Fruit fly (Drosophila melanogaster) whole organism, wandering third instar larva: ENCODE measurements around the gene dx.
A peak's percentile ranks its signal among the peaks of the same experiment; 100 is the strongest.

ENCODE experiments used
- Abd-B ChIP-seq: fragments of >200 bp; optimal IDR thresholded peaks from 2 replicates; lab custom pipeline; 2017; ENCODE audit warnings: missing biosample characterization, missing genetic modification characterization
- CG32264 ChIP-seq: fragments of 200-800 bp; sonication (Bioruptor generic); optimal IDR thresholded peaks from 2 replicates; lab custom pipeline; 2016; ENCODE audit warnings: missing biosample characterization, missing genetic modification characterization
- CG9705 ChIP-seq: fragments of 200-800 bp; sonication (Bioruptor generic); optimal IDR thresholded peaks from 2 replicates; lab custom pipeline; 2018; ENCODE audit warnings: missing biosample characterization, mild to moderate bottlenecking, missing genetic modification characterization
- CrebA ChIP-seq: fragments of 200-800 bp; sonication (Bioruptor generic); optimal IDR thresholded peaks from 2 replicates; lab custom pipeline; 2016; ENCODE audit warnings: missing biosample characterization, mild to moderate bottlenecking, missing genetic modification characterization, borderline replicate concordance
- Dfd ChIP-seq: fragments of >200 bp; optimal IDR thresholded peaks from 2 replicates; lab custom pipeline; 2017; ENCODE audit warnings: missing biosample characterization, missing genetic modification characterization
- Dif ChIP-seq: fragments of 200-275, 200-300 bp; sonication (Bioruptor generic); optimal IDR thresholded peaks from 2 replicates; lab custom pipeline; 2018; ENCODE audit warnings: missing biosample characterization, missing genetic modification characterization; ENCODE audit not compliant: partially characterized antibody
- GATAd ChIP-seq: sonication (Bioruptor generic); optimal IDR thresholded peaks from 2 replicates; lab custom pipeline; 2016; ENCODE audit warnings: missing biosample characterization, missing genetic modification characterization
- HLH106 ChIP-seq: fragments of 200-800 bp; optimal IDR thresholded peaks from 3 replicates; lab custom pipeline; 2019; ENCODE audit warnings: missing biosample characterization, mild to moderate bottlenecking, missing genetic modification characterization, moderate library complexity
- Hnf4 ChIP-seq: fragments of 200-800 bp; sonication (Bioruptor generic); optimal IDR thresholded peaks from 2 replicates; lab custom pipeline; 2016; ENCODE audit warnings: missing biosample characterization, mild to moderate bottlenecking, missing genetic modification characterization
- Hr78 ChIP-seq: fragments of >200 bp; optimal IDR thresholded peaks from 2 replicates; lab custom pipeline; 2017; ENCODE audit warnings: missing biosample characterization, missing genetic modification characterization
- Hr83 ChIP-seq: fragments of 200-300 bp; sonication (Bioruptor generic); optimal IDR thresholded peaks from 2 replicates; lab custom pipeline; 2016; ENCODE audit warnings: missing biosample characterization, mild to moderate bottlenecking, missing genetic modification characterization, moderate library complexity; ENCODE audit not compliant: poor library complexity, severe bottlenecking
- Jra ChIP-seq: sonication (Bioruptor generic); optimal IDR thresholded peaks from 2 replicates; lab custom pipeline; 2016; ENCODE audit warnings: missing biosample characterization, missing genetic modification characterization
- Mio ChIP-seq: sonication (Bioruptor generic); optimal IDR thresholded peaks from 2 replicates; lab custom pipeline; 2016; ENCODE audit warnings: missing biosample characterization, missing genetic modification characterization
- Myc ChIP-seq: fragments of >200 bp; optimal IDR thresholded peaks from 2 replicates; lab custom pipeline; 2017
- N ChIP-seq: fragments of >200 bp; optimal IDR thresholded peaks from 2 replicates; lab custom pipeline; 2018; ENCODE audit warnings: missing biosample characterization, missing external identifiers, missing genetic modification characterization
- OdsH ChIP-seq: fragments of 200-800 bp; sonication (Bioruptor generic); optimal IDR thresholded peaks from 2 replicates; lab custom pipeline; 2016; ENCODE audit warnings: missing biosample characterization, mild to moderate bottlenecking, missing genetic modification characterization
- Rel ChIP-seq, 2 experiments: fragments of 200-800 bp; sonication (Bioruptor generic) in 1 of 2; optimal IDR thresholded peaks; 2 replicates in 1 of 2; 3 replicates in 1 of 2; lab custom pipeline; 2016 to 2019; ENCODE audit warnings: mild to moderate bottlenecking in 2 of 2, missing biosample characterization in 2 of 2, missing genetic modification characterization in 2 of 2, moderate library complexity in 1 of 2
- Sp1 ChIP-seq: fragments of 200-800 bp; sonication (Bioruptor generic); optimal IDR thresholded peaks from 3 replicates; lab custom pipeline; 2019; ENCODE audit warnings: missing biosample characterization, mild to moderate bottlenecking, missing genetic modification characterization, moderate library complexity
- Vsx2 ChIP-seq: fragments of 200-300, 225-300 bp; sonication (Bioruptor generic); optimal IDR thresholded peaks from 2 replicates; lab custom pipeline; 2018; ENCODE audit warnings: missing biosample characterization, missing genetic modification characterization; ENCODE audit not compliant: partially characterized antibody
- br ChIP-seq: fragments of 200-800 bp; sonication (Bioruptor generic); optimal IDR thresholded peaks from 2 replicates; lab custom pipeline; 2016; ENCODE audit warnings: missing biosample characterization, missing genetic modification characterization
- brk ChIP-seq: fragments of 200-800 bp; sonication (Bioruptor generic); optimal IDR thresholded peaks from 2 replicates; lab custom pipeline; 2016; ENCODE audit warnings: missing biosample characterization, mild to moderate bottlenecking, missing genetic modification characterization
- dl ChIP-seq, 2 experiments: fragments of 175-275, 200-275 bp in 1 of 2; fragments of 200-275 bp in 1 of 2; sonication (Bioruptor generic); optimal IDR thresholded peaks; lab custom pipeline; 2018; ENCODE audit warnings: mild to moderate bottlenecking in 2 of 2, missing biosample characterization in 2 of 2, missing genetic modification characterization in 2 of 2, moderate library complexity in 2 of 2; ENCODE audit not compliant: partially characterized antibody in 2 of 2, insufficient read depth in 1 of 2
- dmrt93B ChIP-seq: fragments of 200-800 bp; sonication (Bioruptor generic); optimal IDR thresholded peaks from 2 replicates; lab custom pipeline; 2018; ENCODE audit warnings: missing biosample characterization, mild to moderate bottlenecking, missing genetic modification characterization
- dsf ChIP-seq: sonication (Bioruptor generic); optimal IDR thresholded peaks from 2 replicates; lab custom pipeline; 2016; ENCODE audit warnings: missing biosample characterization, missing genetic modification characterization, borderline replicate concordance
- ey ChIP-seq: fragments of 200-800 bp; sonication (Bioruptor generic); optimal IDR thresholded peaks from 2 replicates; lab custom pipeline; 2016; ENCODE audit warnings: missing biosample characterization, missing genetic modification characterization
- foxo ChIP-seq, 2 experiments: fragments of 200-800 bp; sonication (Bioruptor generic); optimal IDR thresholded peaks; 2 replicates in 1 of 2; 3 replicates in 1 of 2; lab custom pipeline; 2016 to 2017; ENCODE audit warnings: missing biosample characterization in 2 of 2, missing genetic modification characterization in 2 of 2
- fru ChIP-seq: fragments of 200-800 bp; sonication (Bioruptor generic); optimal IDR thresholded peaks from 3 replicates; lab custom pipeline; 2016; ENCODE audit warnings: missing biosample characterization, mild to moderate bottlenecking, missing genetic modification characterization
- h ChIP-seq: fragments of 200-800 bp; sonication (Bioruptor generic); optimal IDR thresholded peaks from 3 replicates; lab custom pipeline; 2016; ENCODE audit warnings: missing biosample characterization, mild to moderate bottlenecking, missing genetic modification characterization
- jim ChIP-seq: fragments of 175-275, 200-325 bp; sonication (Bioruptor generic); optimal IDR thresholded peaks from 2 replicates; lab custom pipeline; 2016; ENCODE audit warnings: missing biosample characterization, mild to moderate bottlenecking, missing genetic modification characterization
- lola ChIP-seq: fragments of >200 bp; optimal IDR thresholded peaks from 2 replicates; lab custom pipeline; 2017; ENCODE audit warnings: missing biosample characterization, missing genetic modification characterization
- pan ChIP-seq: fragments of >200 bp; optimal IDR thresholded peaks from 2 replicates; lab custom pipeline; 2017
- psq ChIP-seq: fragments of 200-800 bp; sonication (Bioruptor generic); optimal IDR thresholded peaks from 3 replicates; lab custom pipeline; 2017; ENCODE audit warnings: missing biosample characterization, mild to moderate bottlenecking, missing genetic modification characterization, moderate library complexity
- rgr ChIP-seq: fragments of 200-800 bp; sonication (Bioruptor generic); optimal IDR thresholded peaks from 3 replicates; lab custom pipeline; 2016; ENCODE audit warnings: missing biosample characterization, mild to moderate bottlenecking, missing genetic modification characterization
- sage ChIP-seq: fragments of 200-800 bp; sonication (Bioruptor generic); optimal IDR thresholded peaks from 2 replicates; lab custom pipeline; 2016; ENCODE audit warnings: missing biosample characterization, mild to moderate bottlenecking, missing genetic modification characterization
- sv ChIP-seq: fragments of 200-800 bp; sonication (Bioruptor generic); optimal IDR thresholded peaks from 3 replicates; lab custom pipeline; 2016; ENCODE audit warnings: missing biosample characterization, missing genetic modification characterization
- tai ChIP-seq: sonication (Bioruptor generic); optimal IDR thresholded peaks from 2 replicates; lab custom pipeline; 2016; ENCODE audit warnings: missing biosample characterization, missing genetic modification characterization
- usp ChIP-seq: fragments of >200 bp; optimal IDR thresholded peaks from 2 replicates; lab custom pipeline; 2017; ENCODE audit warnings: missing biosample characterization, missing genetic modification characterization
- woc ChIP-seq: sonication (Bioruptor generic); optimal IDR thresholded peaks from 2 replicates; lab custom pipeline; 2016; ENCODE audit warnings: missing biosample characterization, mild to moderate bottlenecking, missing genetic modification characterization

Gene dx

DNA sequence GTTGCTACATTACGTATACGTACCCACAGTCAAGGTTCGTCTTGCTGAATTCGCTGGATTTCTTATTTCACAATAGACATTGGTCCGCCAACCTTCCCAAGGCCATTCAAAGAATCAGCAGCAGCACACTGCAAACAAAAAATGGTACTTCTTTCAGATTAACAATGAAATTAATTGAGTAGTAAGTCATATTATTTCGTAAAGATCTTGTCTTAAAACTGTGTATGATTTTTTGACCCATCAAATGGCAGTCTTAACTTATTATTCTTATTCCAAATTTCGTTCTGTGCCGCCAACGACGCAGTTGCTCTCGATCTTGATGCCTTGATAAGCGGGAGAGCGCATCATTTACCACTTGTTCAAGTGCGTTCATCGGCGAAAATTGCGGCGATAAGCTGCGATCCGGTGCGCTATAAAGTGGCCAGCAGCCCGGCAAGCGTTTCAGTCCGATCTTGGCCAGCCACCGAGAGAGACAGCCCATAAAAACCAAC lies 5.2 kb upstream of the dx start, which contains the start of gene Agxt:
Agxt (plus strand) TSS at position 441 of the 491 bp plus-strand sequence.
- TF ChIP-seq OdsH (GFP tag; lab: Kevin White, UChicago) (peak; percentile 44), fru (GFP tag; lab: Kevin White, UChicago) (peak; percentile 61), br (peak; percentile 14), h (peak; percentile 57), tai (no peak), rgr (GFP tag; lab: Kevin White, UChicago) (peak; percentile 63), dmrt93B (GFP tag; lab: Kevin White, UChicago) (no peak), HLH106 (tag; lab: Kevin White, UChicago) (peak; percentile 29), Abd-B (no peak), Dfd (GFP tag; lab: Kevin White, UChicago) (no peak), N (GFP tag; lab: Kevin White, UChicago) (no peak), ey (peak; percentile 62), CG9705 (no peak), psq (GFP tag; lab: Kevin White, UChicago) (peak; percentile 28), foxo (GFP tag; optimal IDR thresholded peaks at IDR 0.05; lab: Kevin White, UChicago) (peak in 1 of 2 experiments; percentile 59), usp (no peak), sv (GFP tag; lab: Kevin White, UChicago) (no peak), Rel (GFP tag; optimal IDR thresholded peaks at IDR 0.05; lab: Kevin White, UChicago) (no peak), Rel (tag; optimal IDR thresholded peaks at IDR 0.05; lab: Kevin White, UChicago) (no peak), Myc (no peak)

DNA sequence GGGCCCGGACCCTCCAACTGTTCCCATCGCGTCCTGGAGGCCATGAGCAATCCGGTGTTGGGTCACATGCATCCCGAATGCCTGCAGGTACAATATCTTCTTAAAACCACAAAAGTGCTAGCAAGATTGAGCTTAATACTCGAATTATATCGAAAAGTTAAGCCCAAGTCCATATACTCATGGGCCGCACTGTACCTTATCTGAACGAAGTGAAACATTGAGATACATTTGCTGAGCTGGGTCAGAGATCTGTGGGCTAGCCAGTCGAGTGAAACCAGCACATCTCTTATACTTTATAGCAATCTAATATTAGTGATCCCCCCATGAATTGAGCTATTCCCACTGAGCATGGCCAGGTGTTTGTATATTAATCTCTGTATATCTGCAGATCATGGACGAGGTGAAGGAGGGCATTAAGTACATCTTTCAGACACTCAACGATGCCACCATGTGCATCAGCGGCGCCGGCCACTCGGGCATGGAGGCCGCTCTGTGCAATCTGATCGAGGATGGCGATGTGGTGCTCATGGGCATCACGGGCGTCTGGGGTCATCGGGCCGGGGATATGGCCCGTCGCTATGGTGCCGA lies 4.5 kb upstream of the dx start:
- TF ChIP-seq Vsx2, result no peak
- no peak for TF ChIP-seq Rel (GFP tag; optimal IDR thresholded peaks at IDR 0.05; lab: Kevin White, UChicago)
- peak; percentile 85 for TF ChIP-seq Rel (tag; optimal IDR thresholded peaks at IDR 0.05; lab: Kevin White, UChicago)

dm6 chrX:6533101-6533636 lies 630 bp upstream of the dx start, which contains the start of gene RpL7A:
RpL7A (minus strand) TSS chrX:6533348.
- TF ChIP-seq Vsx2 (no peak), HLH106 (tag; lab: Kevin White, UChicago) (peak; percentile 51), CG9705 (peak; percentile 54), rgr (GFP tag; lab: Kevin White, UChicago) (peak; percentile 80), lola (no peak), Rel (GFP tag; optimal IDR thresholded peaks at IDR 0.05; lab: Kevin White, UChicago) (no peak), Rel (tag; optimal IDR thresholded peaks at IDR 0.05; lab: Kevin White, UChicago) (peak; percentile 18), pan (lab: Kevin White, UChicago) (no peak), Dfd (GFP tag; lab: Kevin White, UChicago) (no peak), dmrt93B (GFP tag; lab: Kevin White, UChicago) (peak; percentile 82), brk (GFP tag; lab: Kevin White, UChicago) (no peak), N (GFP tag; lab: Kevin White, UChicago) (no peak), CrebA (GFP tag; lab: Kevin White, UChicago) (no peak), jim (GFP tag; lab: Kevin White, UChicago) (no peak), h (peak; percentile 39), fru (GFP tag; lab: Kevin White, UChicago) (peak; percentile 31), OdsH (GFP tag; lab: Kevin White, UChicago) (peak; percentile 55), Sp1 (GFP tag; lab: Kevin White, UChicago) (peak; percentile 81), sage (GFP tag; lab: Kevin White, UChicago) (peak; percentile 19), woc (GFP tag; lab: Kevin White, UChicago) (no peak), dl (GFP tag; optimal IDR thresholded peaks at IDR 0.05; lab: Kevin White, UChicago; ENCODE audit: insufficient read depth in 1 of 2, partially characterized antibody in 2 of 2) (no peak), psq (GFP tag; lab: Kevin White, UChicago) (no peak), usp (no peak), foxo (GFP tag; optimal IDR thresholded peaks at IDR 0.05; lab: Kevin White, UChicago) (peak in 1 of 2 experiments; percentile 44), Hr78 (GFP tag; lab: Kevin White, UChicago) (no peak), tai (no peak), CG32264 (GFP tag; lab: Kevin White, UChicago) (no peak), Myc (peak; percentile 39), Mio (GFP tag; lab: Kevin White, UChicago) (no peak), br (peak; percentile 61), dsf (GFP tag; lab: Kevin White, UChicago) (no peak), Hr83 (GFP tag; lab: Kevin White, UChicago) (peak; percentile 18), Jra (GFP tag; lab: Kevin White, UChicago) (no peak), sv (GFP tag; lab: Kevin White, UChicago) (no peak), Dif (GFP tag; lab: Kevin White, UChicago) (no peak), ey (no peak), Hnf4 (GFP tag; lab: Kevin White, UChicago) (peak; percentile 68), GATAd (no peak), Abd-B (no peak)
